In genomic region chr3R:17121277-17121676, dm6 we compare ENCODE assay signal across 2 fruit fly cellular contexts.
A peak's percentile ranks its signal among the peaks of the same experiment; 100 is the strongest.
TF ChIP-seq lines count a peak whose summit lies in the region.

Gene CG42779 (plus strand): TSS chr3R:17121577.

- no peak for TF ChIP-seq CTCF in whole organism, embryonic (GFP tag; optimal IDR thresholded peaks at IDR 0.05; lab: Kevin White, UChicago)

TF ChIP-seq in whole organism, embryonic, 481 proteins besides CTCF, POLR2A, EP300 and RAD21:
- TF ChIP-seq lab (GFP tag; optimal IDR thresholded peaks at IDR 0.05; lab: Kevin White, UChicago) (peak; percentile 14), CG32767 (GFP tag; IDR thresholded peaks at IDR 0.05; lab: Robert Waterston, UW) (no peak)
TF ChIP-seq in whole organism, embryonic: peak in this region for 1.

TF ChIP-seq in whole organism, prepupa, 60 proteins besides CTCF, POLR2A, EP300 and RAD21:
- TF ChIP-seq fkh (GFP tag; optimal IDR thresholded peaks at IDR 0.05; lab: Kevin White, UChicago) (peak; percentile 26), CG6163 (GFP tag; IDR thresholded peaks at IDR 0.05; lab: Robert Waterston, UW) (no peak)
